Worm (Caenorhabditis elegans) whole organism, L3 larva: Measurements from ENCODE around the gene cat-2.

Experiments
- aly-2 ChIP-seq: fragments of 150-350 bp; optimal IDR thresholded peaks from 2 replicates; lab custom pipeline; 2014; ENCODE audit warnings: missing biosample characterization, missing genetic modification characterization
- ama-1 ChIP-seq: fragments of 150-350 bp; optimal IDR thresholded peaks from 2 replicates; lab custom pipeline; 2018
- fkh-10 ChIP-seq: sonication (generic microtip); optimal IDR thresholded peaks from 2 replicates; lab custom pipeline; 2017; ENCODE audit warnings: missing biosample characterization, missing genetic modification reagents, missing genetic modification characterization
- nhr-11 ChIP-seq: fragments of 150-350 bp; optimal IDR thresholded peaks from 2 replicates; lab custom pipeline; 2014; ENCODE audit warnings: missing biosample characterization, missing genetic modification characterization
- nhr-25 ChIP-seq: sonication (generic microtip); optimal IDR thresholded peaks from 2 replicates; lab custom pipeline; 2017; ENCODE audit warnings: missing biosample characterization, missing genetic modification characterization
- pha-4 ChIP-seq: fragments of 150-350 bp; optimal IDR thresholded peaks from 2 replicates; lab custom pipeline; 2014; ENCODE audit warnings: missing biosample characterization, missing genetic modification reagents, missing genetic modification characterization
- pqm-1 ChIP-seq: fragments of 150-350 bp; optimal IDR thresholded peaks from 2 replicates; lab custom pipeline; 2017; ENCODE audit warnings: missing biosample characterization, missing genetic modification characterization, inconsistent platforms
- sea-2 ChIP-seq: fragments of 150-350 bp; sonication (generic microtip); optimal IDR thresholded peaks from 4 replicates; lab custom pipeline; 2014; ENCODE audit warnings: missing biosample characterization, missing genetic modification reagents, missing genetic modification characterization

ce11 chrII:220602-221001 is 37.0 kb upstream of the cat-2 start, which contains the start of gene ubxn-3:
- TF ChIP-seq pqm-1 (tag; lab: Kevin White, UChicago) (no peak), aly-2 (tag; lab: Kevin White, UChicago) (no peak), sea-2 (GFP tag; lab: Kevin White, UChicago) (no peak), nhr-11 (tag; lab: Kevin White, UChicago) (no peak), pha-4 (tag; lab: Kevin White, UChicago) (no peak), ama-1 (lab: Kevin White, UChicago) (no peak), fkh-10 (GFP tag; lab: Kevin White, UChicago) (no peak), nhr-25 (tag; lab: Kevin White, UChicago) (no peak)
